Worm (Caenorhabditis elegans): ENCODE data around the gene ztf-28.

DNA sequence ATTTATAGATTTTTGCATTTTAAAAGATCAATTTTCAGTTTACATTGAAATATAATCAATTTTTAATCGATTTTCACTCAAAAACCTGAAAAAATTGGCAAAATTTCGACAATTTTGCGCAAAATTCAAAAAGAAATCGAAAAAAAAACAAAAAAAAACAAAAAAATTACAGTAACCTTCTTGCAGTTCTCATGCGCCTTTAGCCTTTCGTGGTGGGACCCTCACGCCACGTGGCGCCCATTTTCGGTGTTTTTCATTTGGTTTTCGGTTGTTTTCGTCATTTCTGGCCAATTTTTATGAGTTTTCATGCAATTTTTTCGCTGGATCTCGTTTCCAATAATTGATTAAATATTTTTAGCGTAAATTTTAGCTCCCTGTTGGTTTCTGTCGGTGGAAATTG, 23.1 kb upstream of the ztf-28 start:
- TF ChIP-seq drap-1 (GFP tag; optimal IDR thresholded peaks at IDR 0.05) = no peak
- TF ChIP-seq lin-13 (tag; optimal IDR thresholded peaks at IDR 0.05) = no peak
- no peak for TF ChIP-seq unc-62 (GFP tag; optimal IDR thresholded peaks at IDR 0.05)
- TF ChIP-seq lsy-2 (tag; optimal IDR thresholded peaks at IDR 0.05) = no peak
- no peak for TF ChIP-seq ces-1 (GFP tag; optimal IDR thresholded peaks at IDR 0.05)
- no peak for TF ChIP-seq unc-39 (tag; optimal IDR thresholded peaks at IDR 0.05)
- TF ChIP-seq M03D4.4 (tag; optimal IDR thresholded peaks at IDR 0.05) = no peak
- TF ChIP-seq ceh-43 (GFP tag; optimal IDR thresholded peaks at IDR 0.05) = no peak
- no peak for TF ChIP-seq tbx-8 (GFP tag; optimal IDR thresholded peaks at IDR 0.05)
- TF ChIP-seq flh-1 (GFP tag; optimal IDR thresholded peaks at IDR 0.05) = no peak
- no peak for TF ChIP-seq nhr-12 (tag; optimal IDR thresholded peaks at IDR 0.05)

Data from whole organism, mixed stage, embryonic.